Worm (Caenorhabditis elegans) whole organism, L4 larva: ENCODE results near the gene Y57A10A.14.

ENCODE experiments used
- dmd-8 ChIP-seq: fragments of 200-800 bp; sonication (Bioruptor generic); IDR thresholded peaks from 2 replicates; pipeline ENCODE4 v1.3.6; 2022; ENCODE audit warnings: missing genetic modification characterization, missing compliant biosample characterization
- dpl-1 ChIP-seq: fragments of 150-350 bp; optimal IDR thresholded peaks from 2 replicates; lab custom pipeline; 2014; ENCODE audit warnings: missing biosample characterization, missing genetic modification reagents, missing genetic modification characterization
- fkh-10 ChIP-seq: fragments of 150-350 bp; optimal IDR thresholded peaks from 2 replicates; lab custom pipeline; 2014; ENCODE audit warnings: missing biosample characterization, missing genetic modification reagents, missing genetic modification characterization
- hlh-30 ChIP-seq: sonication (generic microtip); optimal IDR thresholded peaks from 2 replicates; lab custom pipeline; 2017; ENCODE audit warnings: antibody characterized with exemption, mild to moderate bottlenecking, missing genetic modification characterization, missing compliant biosample characterization; ENCODE audit not compliant: insufficient read depth
- lin-13 ChIP-seq: fragments of 150-350 bp; optimal IDR thresholded peaks from 2 replicates; lab custom pipeline; 2014; ENCODE audit warnings: missing biosample characterization, missing genetic modification reagents, missing genetic modification characterization
- lin-15B ChIP-seq: fragments of 150-350 bp; sonication (generic microtip); optimal IDR thresholded peaks from 3 replicates; lab custom pipeline; 2014; ENCODE audit warnings: missing biosample characterization, missing genetic modification characterization
- nhr-11 ChIP-seq: fragments of 150-350 bp; optimal IDR thresholded peaks from 2 replicates; lab custom pipeline; 2014; ENCODE audit warnings: missing biosample characterization, missing genetic modification characterization
- nhr-28 ChIP-seq: fragments of 150-350 bp; optimal IDR thresholded peaks from 2 replicates; lab custom pipeline; 2014; ENCODE audit warnings: missing biosample characterization, missing genetic modification characterization
- nhr-77 ChIP-seq: fragments of 150-350 bp; optimal IDR thresholded peaks from 2 replicates; lab custom pipeline; 2014; ENCODE audit warnings: missing biosample characterization, missing genetic modification characterization
- sdz-12 ChIP-seq: fragments of 200-800 bp; sonication (Bioruptor generic); optimal IDR thresholded peaks from 2 replicates; lab custom pipeline; 2018; ENCODE audit warnings: mild to moderate bottlenecking, missing genetic modification characterization, missing compliant biosample characterization

DNA sequence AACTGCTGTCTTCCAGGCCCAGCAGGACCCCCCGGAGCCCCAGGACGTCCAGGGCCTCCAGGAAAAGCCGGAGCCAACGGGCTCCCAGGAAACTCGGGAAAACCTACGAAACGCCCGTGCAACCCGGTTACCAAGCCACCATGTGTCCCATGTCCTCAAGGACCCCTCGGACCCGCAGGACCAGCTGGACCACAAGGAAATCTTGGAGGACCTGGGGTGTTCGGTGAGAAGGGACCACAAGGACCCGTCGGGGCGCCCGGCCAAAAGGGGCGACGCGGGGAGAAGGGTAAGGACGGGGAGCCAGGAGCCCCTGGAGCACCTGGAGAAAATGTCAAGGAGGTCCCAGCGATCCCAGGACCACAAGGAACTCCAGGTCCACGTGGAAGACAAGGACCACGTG, 10.3 kb upstream of the Y57A10A.14 start:
- no peak for TF ChIP-seq nhr-28 (tag; lab: Kevin White, UChicago)
- no peak for TF ChIP-seq lin-15B (tag; lab: Kevin White, UChicago)
- TF ChIP-seq lin-13 (GFP tag; lab: Kevin White, UChicago) = no peak
- TF ChIP-seq nhr-11 = no peak
- TF ChIP-seq fkh-10 (GFP tag; lab: Kevin White, UChicago) = no peak
- TF ChIP-seq dpl-1 (GFP tag; lab: Kevin White, UChicago) = no peak
- no peak for TF ChIP-seq dmd-8 (GFP tag; lab: Robert Waterston, UW)
- TF ChIP-seq sdz-12 (GFP tag; lab: Kevin White, UChicago) = no peak
- TF ChIP-seq nhr-77 (tag; lab: Kevin White, UChicago) = no peak
- no peak for TF ChIP-seq hlh-30
